Worm (Caenorhabditis elegans) whole organism, L4 larva: ENCODE measurements around the gene Y43F8B.14.

Source experiments
- F44E2.7 ChIP-seq: fragments of 200-800 bp; sonication (Bioruptor generic); IDR thresholded peaks from 2 replicates; pipeline ENCODE4 v2.1.2; 2022; ENCODE audit warnings: missing genetic modification characterization, missing compliant biosample characterization
- ZK546.5 ChIP-seq, 2 experiments: sonication (generic microtip); optimal IDR thresholded peaks; 2 replicates each; lab custom pipeline; 2017; ENCODE audit warnings: missing biosample characterization in 2 of 2, missing genetic modification characterization in 2 of 2
- ceh-62 ChIP-seq: sonication (generic microtip); optimal IDR thresholded peaks from 2 replicates; lab custom pipeline; 2017; ENCODE audit warnings: missing biosample characterization, missing genetic modification characterization
- dmd-6 ChIP-seq: fragments of 200-800 bp; sonication (Bioruptor generic); IDR thresholded peaks from 2 replicates; pipeline ENCODE4 v1.3.6; 2022; ENCODE audit warnings: missing genetic modification reagents, missing genetic modification characterization, missing compliant biosample characterization
- duxl-1 ChIP-seq: sonication (generic microtip); optimal IDR thresholded peaks from 2 replicates; lab custom pipeline; 2016; ENCODE audit warnings: mild to moderate bottlenecking, missing genetic modification characterization, moderate library complexity, missing compliant biosample characterization; ENCODE audit not compliant: poor library complexity
- fkh-10 ChIP-seq: fragments of 150-350 bp; optimal IDR thresholded peaks from 2 replicates; lab custom pipeline; 2014; ENCODE audit warnings: missing biosample characterization, missing genetic modification reagents, missing genetic modification characterization
- jun-1 ChIP-seq: fragments of 150-350 bp; optimal IDR thresholded peaks from 2 replicates; lab custom pipeline; 2014; ENCODE audit warnings: missing biosample characterization, missing genetic modification reagents, missing genetic modification characterization
- lin-15B ChIP-seq: fragments of 150-350 bp; sonication (generic microtip); optimal IDR thresholded peaks from 3 replicates; lab custom pipeline; 2014; ENCODE audit warnings: missing biosample characterization, missing genetic modification characterization
- lin-39 ChIP-seq: fragments of 150-350 bp; optimal IDR thresholded peaks from 2 replicates; lab custom pipeline; 2014; ENCODE audit warnings: missing biosample characterization, missing genetic modification reagents, missing genetic modification characterization
- mdl-1 ChIP-seq, 2 experiments: fragments of 150-350 bp in 1 of 2; sonication (generic microtip) in 1 of 2; optimal IDR thresholded peaks; 2 replicates each; lab custom pipeline; 2014 to 2017; ENCODE audit warnings: missing biosample characterization in 2 of 2, missing genetic modification characterization in 2 of 2
- nhr-102 ChIP-seq: sonication (generic microtip); optimal IDR thresholded peaks from 2 replicates; lab custom pipeline; 2016; ENCODE audit warnings: mild to moderate bottlenecking, missing genetic modification characterization, moderate library complexity, missing compliant biosample characterization
- nhr-111 ChIP-seq: fragments of 200-800 bp; sonication (Bioruptor generic); optimal IDR thresholded peaks from 2 replicates; lab custom pipeline; 2018; ENCODE audit warnings: mild to moderate bottlenecking, missing genetic modification characterization, missing compliant biosample characterization
- skn-1 ChIP-seq: fragments of 150-350 bp; optimal IDR thresholded peaks from 2 replicates; lab custom pipeline; 2014; ENCODE audit warnings: missing biosample characterization, missing genetic modification characterization
- snpc-4 ChIP-seq: fragments of 150-350 bp; optimal IDR thresholded peaks from 2 replicates; lab custom pipeline; 2014; ENCODE audit warnings: missing biosample characterization, missing genetic modification characterization

- TF ChIP-seq ZK546.5 (tag; optimal IDR thresholded peaks at IDR 0.05; lab: Kevin White, UChicago): no peak
- no peak for TF ChIP-seq lin-15B
- TF ChIP-seq fkh-10 (GFP tag; lab: Kevin White, UChicago): no peak
- no peak for TF ChIP-seq lin-39 (tag; lab: Kevin White, UChicago)
- TF ChIP-seq skn-1: no peak
- no peak for TF ChIP-seq duxl-1 (tag; lab: Kevin White, UChicago)
- TF ChIP-seq nhr-102 (tag; lab: Kevin White, UChicago): no peak
- TF ChIP-seq nhr-111: no peak
- no peak for TF ChIP-seq mdl-1 (tag; optimal IDR thresholded peaks at IDR 0.05; lab: Kevin White, UChicago)
- no peak for TF ChIP-seq ceh-62 (tag; lab: Kevin White, UChicago)
- TF ChIP-seq F44E2.7 (GFP tag; lab: Robert Waterston, UW): no peak
- TF ChIP-seq snpc-4 (tag; lab: Kevin White, UChicago): no peak
- TF ChIP-seq dmd-6 (GFP tag; lab: Robert Waterston, UW): no peak
- no peak for TF ChIP-seq jun-1 (tag; lab: Kevin White, UChicago)
Observed at ce11 chrV:19484507-19484906, 28.7 kb upstream of the Y43F8B.14 start, which contains the start of gene Y43F8B.17.
